Worm (Caenorhabditis elegans): ENCODE results near the gene sft-4.
A peak's percentile ranks its signal among the peaks of the same experiment; 100 is the strongest.

Gene sft-4

ce11 chrX:5805872-5806472 is 25.4 kb upstream of the sft-4 start, which contains the start of gene F13D11.3:
F13D11.3 (minus strand) TSS chrX:5805922.
- TF ChIP-seq unc-39 (tag; optimal IDR thresholded peaks at IDR 0.05) (no peak), daf-16 (GFP tag; optimal IDR thresholded peaks at IDR 0.05) (peak in 1 of 2 experiments; percentile 34), daf-16 (tag; optimal IDR thresholded peaks at IDR 0.05) (no peak), unc-62 (GFP tag; optimal IDR thresholded peaks at IDR 0.05 in 1 of 2) (peak in 1 of 2 experiments; percentile 77), unc-62 (tag; optimal IDR thresholded peaks at IDR 0.05) (no peak)

- TF ChIP-seq nhr-111 (GFP tag; optimal IDR thresholded peaks at IDR 0.05): no peak
- TF ChIP-seq unc-62 (GFP tag; optimal IDR thresholded peaks at IDR 0.05 in 1 of 2): peak in 1 of 2 experiments; percentile 96
- no peak for TF ChIP-seq unc-62 (tag; optimal IDR thresholded peaks at IDR 0.05)
- TF ChIP-seq nhr-25 (tag; optimal IDR thresholded peaks at IDR 0.05; ENCODE audit: borderline replicate concordance, insufficient read depth): peak; percentile 81
Observed at ce11 chrX:5803492-5803891, 23.0 kb upstream of the sft-4 start.

- TF ChIP-seq ceh-62 (tag; optimal IDR thresholded peaks at IDR 0.05) (no peak), egl-27 (tag; optimal IDR thresholded peaks at IDR 0.05) (no peak), ceh-28 (tag; optimal IDR thresholded peaks at IDR 0.05) (no peak), lin-39 (tag; optimal IDR thresholded peaks at IDR 0.05) (no peak), snpc-4 (tag; optimal IDR thresholded peaks at IDR 0.05) (no peak), ama-1 (optimal IDR thresholded peaks at IDR 0.05) (no peak), ceh-32 (tag; optimal IDR thresholded peaks at IDR 0.05; ENCODE audit: poor library complexity) (no peak), snpc-1.2 (GFP tag; IDR thresholded peaks at IDR 0.05) (no peak), saeg-2 (GFP tag; IDR thresholded peaks at IDR 0.05) (no peak), lin-13 (GFP tag; optimal IDR thresholded peaks at IDR 0.05) (no peak), dmd-8 (GFP tag; IDR thresholded peaks at IDR 0.05) (no peak), mes-2 (tag; optimal IDR thresholded peaks at IDR 0.05; ENCODE audit: poor library complexity, severe bottlenecking) (no peak), nhr-6 (tag; optimal IDR thresholded peaks at IDR 0.05) (no peak), dpl-1 (GFP tag; optimal IDR thresholded peaks at IDR 0.05) (no peak), mdl-1 (tag; optimal IDR thresholded peaks at IDR 0.05) (no peak), lin-1 (GFP tag; IDR thresholded peaks at IDR 0.05) (no peak), nhr-111 (GFP tag; optimal IDR thresholded peaks at IDR 0.05) (no peak), mxl-2 (GFP tag; conservative IDR thresholded peaks at IDR 0.05) (no peak)
Observed at ce11 chrX:5802582-5802981, 22.1 kb upstream of the sft-4 start.

- TF ChIP-seq lir-3 (tag; optimal IDR thresholded peaks at IDR 0.05) (peak; percentile 83), nhr-111 (GFP tag; optimal IDR thresholded peaks at IDR 0.05) (peak; percentile 85), dpl-1 (GFP tag; optimal IDR thresholded peaks at IDR 0.05) (peak; percentile 52), lin-39 (tag; optimal IDR thresholded peaks at IDR 0.05) (no peak), R02D3.7 (tag; optimal IDR thresholded peaks at IDR 0.05) (no peak), zip-2 (tag; optimal IDR thresholded peaks at IDR 0.05) (peak; percentile 82), saeg-2 (GFP tag; IDR thresholded peaks at IDR 0.05) (peak; percentile 87; the same call in 1 of the 2 replicates), arid-1 (GFP tag; conservative IDR thresholded peaks at IDR 0.05) (peak; percentile 70), T26A8.4 (GFP tag; IDR thresholded peaks at IDR 0.05) (peak; percentile 93), nhr-48 (tag; optimal IDR thresholded peaks at IDR 0.05) (peak; percentile 85), lim-7 (GFP tag; IDR thresholded peaks at IDR 0.05) (peak; percentile 88), sdz-12 (GFP tag; optimal IDR thresholded peaks at IDR 0.05) (peak; percentile 76), zag-1 (tag; optimal IDR thresholded peaks at IDR 0.05) (peak; percentile 38), ZK546.5 (tag; optimal IDR thresholded peaks at IDR 0.05) (no peak), snpc-4 (tag; optimal IDR thresholded peaks at IDR 0.05) (peak; percentile 24), Y48G9A.11 (GFP tag; IDR thresholded peaks at IDR 0.05) (peak; percentile 75), unc-130 (GFP tag; optimal IDR thresholded peaks at IDR 0.05) (peak; percentile 73), lin-15B (tag; optimal IDR thresholded peaks at IDR 0.05) (no peak), lin-38 (GFP tag; IDR thresholded peaks at IDR 0.05) (peak; percentile 84), Y5F2A.4 (GFP tag; optimal IDR thresholded peaks at IDR 0.05) (peak; percentile 73), zfp-3 (GFP tag; conservative IDR thresholded peaks at IDR 0.05) (peak; percentile 88), pqm-1 (tag; optimal IDR thresholded peaks at IDR 0.05) (peak; percentile 7), hmg-1.1 (GFP tag; IDR thresholded peaks at IDR 0.05) (peak; percentile 98), snpc-1.2 (GFP tag; IDR thresholded peaks at IDR 0.05) (peak; percentile 93), nhr-102 (tag; optimal IDR thresholded peaks at IDR 0.05) (peak; percentile 88), unc-62 (GFP tag; optimal IDR thresholded peaks at IDR 0.05 in 1 of 2) (peak in 1 of 2 experiments; percentile 57), unc-62 (tag; optimal IDR thresholded peaks at IDR 0.05) (no peak), attf-4 (tag; optimal IDR thresholded peaks at IDR 0.05) (peak; percentile 37), daf-19 (GFP tag; conservative IDR thresholded peaks at IDR 0.05) (peak; percentile 92), lin-1 (GFP tag; IDR thresholded peaks at IDR 0.05) (peak; percentile 68)
Observed at ce11 chrX:5801156-5801592, 20.7 kb upstream of the sft-4 start.
